Worm (Caenorhabditis elegans) whole organism, dauer: ENCODE data around the gene K12D12.4.

Experiments
- unc-62 ChIP-seq: sonication (generic microtip); optimal IDR thresholded peaks from 2 replicates; lab custom pipeline; 2017; ENCODE audit warnings: missing biosample characterization, missing genetic modification reagents, missing genetic modification characterization

The K12D12.4 gene

DNA sequence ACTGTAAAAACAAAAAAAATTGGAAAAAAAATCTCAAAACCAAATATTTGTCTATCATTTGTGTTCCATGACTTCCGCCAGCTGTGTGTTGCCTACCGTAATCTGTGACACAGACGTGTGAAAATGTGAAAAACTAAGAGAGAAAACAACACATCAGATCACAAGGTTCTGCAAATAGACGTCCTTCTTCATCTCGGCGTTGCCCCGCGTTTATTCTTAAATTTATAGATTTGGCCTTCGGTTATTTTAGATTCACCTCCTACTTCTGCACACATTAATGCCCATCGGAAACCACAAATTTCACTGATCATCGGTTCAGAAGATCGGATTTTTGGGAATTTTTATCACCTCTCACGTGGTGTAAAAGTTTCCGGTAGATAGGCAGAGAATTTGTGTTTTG is 26.4 kb downstream of the K12D12.4 start:
- no peak for TF ChIP-seq unc-62

DNA sequence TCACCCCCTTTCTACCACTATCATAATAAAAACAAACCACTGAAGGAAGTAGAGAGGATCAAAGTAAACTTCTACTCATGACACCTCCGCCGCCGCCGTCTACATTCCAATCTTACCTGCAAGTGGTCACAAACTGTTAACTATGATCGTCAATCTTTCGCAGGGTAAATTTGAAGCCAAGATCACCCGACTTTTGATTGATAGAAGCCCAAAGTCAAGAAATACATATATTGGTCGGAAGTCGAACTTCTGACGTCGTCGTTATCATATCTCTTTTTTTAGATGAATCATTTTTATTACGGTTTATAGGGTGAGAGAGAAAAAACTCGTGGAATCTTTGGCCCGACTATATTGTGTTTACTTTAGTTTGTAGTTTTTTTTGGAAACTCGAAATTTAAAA is 27.2 kb downstream of the K12D12.4 start:
- TF ChIP-seq unc-62: no peak

DNA sequence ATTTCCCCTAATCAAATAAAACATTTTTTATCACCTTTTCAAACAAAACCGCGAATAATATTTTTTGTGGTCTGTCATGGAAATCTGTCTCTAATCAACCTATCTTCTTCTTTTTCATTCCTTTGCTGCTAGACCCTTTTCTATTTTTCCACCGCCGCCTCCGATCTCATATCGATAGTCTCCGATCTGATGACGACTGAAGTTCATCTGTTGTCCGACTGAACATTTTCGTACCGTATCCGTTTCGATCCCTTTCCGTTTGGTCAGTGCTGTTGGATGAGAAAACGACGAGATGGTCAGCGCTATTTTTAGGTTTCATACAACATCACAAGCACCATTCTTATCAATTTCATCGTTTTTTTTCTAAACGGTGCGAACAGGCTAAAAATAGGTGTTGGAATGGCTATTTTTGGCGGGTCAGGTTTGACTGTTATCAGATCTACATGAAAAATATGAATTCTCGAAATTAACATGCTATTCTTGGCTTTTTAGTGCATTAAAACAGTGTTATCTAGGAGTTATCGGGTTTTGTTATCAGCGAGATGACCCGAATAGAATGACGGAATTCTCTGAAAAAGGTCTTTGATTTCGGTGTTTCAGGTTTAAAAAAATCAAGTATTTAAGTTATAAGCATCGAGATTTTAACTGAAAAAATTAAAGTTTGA is 28.9 kb downstream of the K12D12.4 start:
- no peak for TF ChIP-seq unc-62

DNA sequence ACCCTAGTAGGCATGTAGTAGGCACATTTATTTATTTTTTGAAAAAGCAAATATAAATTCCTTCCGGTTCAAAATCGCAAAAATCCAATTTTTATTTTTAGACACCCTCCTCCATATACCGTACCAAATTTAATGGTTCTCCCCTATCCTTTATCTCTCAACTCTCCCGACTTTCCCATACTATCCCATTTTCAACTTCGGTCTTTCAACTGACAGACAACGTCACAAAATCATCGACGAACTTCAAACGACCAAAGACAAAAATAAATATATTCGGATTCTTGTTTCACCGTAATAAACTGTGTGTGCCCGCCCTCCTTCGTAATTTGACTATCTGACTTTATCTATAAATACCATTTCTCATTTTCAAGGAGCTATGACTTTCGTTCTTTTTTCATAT is 30.3 kb downstream of the K12D12.4 start, which contains the start of gene T27D12.6:
Gene T27D12.6 (plus strand): TSS at position 301 of the 400 bp plus-strand sequence.
- no peak for TF ChIP-seq unc-62

DNA sequence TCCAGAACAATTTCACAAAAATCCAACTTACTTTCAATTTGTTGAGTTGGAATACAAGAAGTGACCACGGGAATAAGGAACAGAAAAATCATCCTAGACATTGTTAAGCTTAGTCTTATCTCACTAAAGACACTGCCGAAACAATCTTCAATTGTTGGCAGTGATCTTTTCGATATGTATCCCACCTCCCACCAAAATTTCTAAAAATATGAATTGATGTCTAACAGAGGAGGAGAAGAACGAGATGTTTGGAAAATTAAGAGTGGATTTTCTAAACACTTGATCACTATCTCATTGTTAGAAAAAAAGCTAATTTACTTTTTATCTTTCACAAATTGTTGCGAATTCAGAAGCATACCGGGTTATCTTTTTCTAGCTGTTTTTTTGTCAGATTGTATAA is 33.1 kb downstream of the K12D12.4 start, which contains the start of gene clec-144:
Gene clec-144 (minus strand): TSS at position 101 of the 400 bp plus-strand sequence.
- no peak for TF ChIP-seq unc-62

DNA sequence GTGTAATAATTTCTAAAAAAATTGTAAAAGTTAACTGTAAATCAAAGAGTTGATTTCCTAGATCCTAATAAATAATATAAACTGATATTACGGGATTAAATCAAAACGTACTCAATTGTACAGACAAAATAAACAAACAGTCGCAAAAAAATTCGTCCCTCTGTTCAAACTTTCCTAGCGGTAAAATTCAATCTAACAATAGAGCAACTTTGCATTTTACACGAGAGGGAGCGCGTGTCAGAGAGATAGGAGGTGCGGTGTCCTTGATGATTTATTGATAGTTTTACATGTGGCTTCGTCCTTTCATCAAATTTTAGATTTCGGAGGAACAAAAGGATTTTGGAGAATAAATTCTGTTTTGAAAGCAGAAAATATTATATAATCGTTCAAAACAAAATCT is 34.9 kb downstream of the K12D12.4 start:
- no peak for TF ChIP-seq unc-62

DNA sequence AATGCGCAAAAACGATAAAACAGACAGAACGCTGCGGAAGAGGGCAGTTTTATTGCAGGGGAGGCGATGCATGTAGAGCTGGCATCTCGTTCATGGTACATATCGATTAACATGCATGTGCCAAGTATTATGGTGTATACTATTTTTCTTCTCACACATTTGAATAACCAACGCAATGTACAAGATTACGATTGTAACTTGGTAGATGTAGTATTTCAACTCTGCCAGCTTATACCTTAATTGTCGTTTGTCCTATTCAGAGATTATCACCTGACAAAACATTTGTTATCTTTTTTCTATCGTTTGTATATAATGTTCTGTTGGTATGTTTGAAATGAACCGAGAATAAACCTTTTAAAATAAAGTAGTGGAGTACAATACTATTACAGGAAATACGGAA is 35.6 kb downstream of the K12D12.4 start, which contains the start of gene pes-5:
Gene pes-5 (minus strand): TSS at position 101 of the 400 bp plus-strand sequence.
- no peak for TF ChIP-seq unc-62

DNA sequence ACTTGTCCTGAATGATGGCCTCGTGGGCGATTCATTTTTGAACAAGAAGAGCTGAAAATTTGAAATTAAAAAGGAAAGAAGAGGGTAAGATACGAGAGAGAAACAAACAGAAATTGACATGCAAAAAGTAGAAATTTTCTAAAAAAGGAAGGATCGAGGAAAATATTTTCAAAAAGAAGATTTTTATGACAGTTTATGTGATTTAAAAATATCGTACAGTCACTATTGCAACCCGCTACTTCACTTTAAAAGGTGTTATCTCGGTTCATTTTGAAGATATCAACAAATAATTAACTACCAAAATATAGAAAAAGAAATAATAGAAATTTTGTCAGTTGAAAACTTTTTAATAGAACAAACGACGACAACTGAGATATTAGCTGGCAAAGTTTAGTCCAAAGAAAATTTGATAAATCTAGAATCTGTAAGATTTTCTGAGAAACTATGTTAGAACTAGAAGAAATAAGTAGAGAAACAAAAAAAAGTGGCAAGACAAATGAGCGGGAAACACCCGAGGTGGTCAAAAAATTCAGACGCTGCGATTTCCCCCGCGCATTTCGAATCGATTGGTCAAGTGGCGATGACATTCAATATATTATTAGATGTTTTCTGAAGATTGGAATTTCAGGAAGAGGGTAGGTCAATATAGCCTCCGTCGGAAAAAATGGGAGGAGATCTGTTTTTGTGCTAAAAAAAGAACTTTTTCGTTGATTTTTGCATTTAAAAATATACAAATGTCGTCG is 41.8 kb downstream of the K12D12.4 start, which contains the start of gene Y6D1A.1:
Gene Y6D1A.1 (minus strand): TSS at position 51 of the 743 bp plus-strand sequence.
- no peak for TF ChIP-seq unc-62

DNA sequence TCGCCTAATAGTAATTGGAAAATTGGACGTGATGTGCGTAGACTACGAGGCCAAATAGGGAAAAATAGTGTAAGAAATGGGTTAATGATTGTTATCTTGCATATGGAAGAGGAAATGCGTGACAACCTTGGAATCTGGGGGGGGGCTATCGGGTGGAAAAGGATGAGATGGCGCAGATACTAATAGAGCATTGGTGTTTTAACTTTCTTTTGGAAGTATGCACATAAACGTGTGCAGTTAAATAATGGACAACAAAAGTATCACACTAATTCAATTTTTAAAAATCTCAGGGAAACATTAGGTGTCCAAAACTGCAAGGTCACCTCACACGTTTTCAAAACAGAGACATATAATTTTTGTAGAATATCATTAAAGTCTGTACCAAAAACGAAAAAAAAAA is 45.7 kb downstream of the K12D12.4 start, which contains the start of gene Y6D1A.2:
Gene Y6D1A.2 (minus strand): TSS at position 101 of the 400 bp plus-strand sequence.
- no peak for TF ChIP-seq unc-62

DNA sequence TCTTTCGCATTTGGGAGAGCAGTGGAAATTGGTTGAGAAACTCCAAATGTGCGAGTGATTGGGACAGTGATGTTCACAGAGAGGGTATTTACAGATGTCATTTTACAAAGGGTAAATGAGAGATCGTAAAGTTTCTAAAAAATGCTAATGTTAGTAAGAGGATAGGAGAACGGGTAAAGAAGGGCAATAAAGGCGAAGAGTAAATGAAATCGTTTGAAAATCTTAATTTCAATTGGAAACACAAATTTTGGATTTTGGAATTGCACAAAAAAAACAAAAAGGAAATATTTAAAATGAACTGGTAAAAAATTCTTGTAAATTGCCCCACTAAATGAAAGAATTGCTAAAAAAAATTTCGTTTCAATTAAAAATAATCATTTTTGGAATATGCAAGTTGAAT is 49.1 kb downstream of the K12D12.4 start, which contains the start of gene pap-3:
Gene pap-3 (minus strand): TSS at position 101 of the 400 bp plus-strand sequence.
- no peak for TF ChIP-seq unc-62

DNA sequence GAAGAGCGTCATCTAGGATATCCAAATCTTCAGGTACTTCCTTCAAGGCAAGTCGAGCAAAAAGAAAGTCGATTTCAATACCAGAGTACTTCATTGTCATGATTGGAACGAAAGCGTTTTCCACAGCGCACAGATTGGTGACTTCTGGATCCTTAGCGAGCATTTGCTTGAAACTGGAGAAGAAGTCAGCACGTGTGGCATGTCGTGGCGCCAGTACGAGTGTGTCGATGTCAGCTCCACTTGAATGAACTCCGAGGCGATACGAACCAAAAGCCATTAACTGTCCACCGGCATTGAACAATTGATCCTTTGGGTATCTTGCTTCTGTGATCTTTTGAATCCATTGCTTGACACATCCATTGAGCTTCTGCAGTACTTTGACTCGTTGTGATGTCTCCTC is 49.5 kb downstream of the K12D12.4 start:
- TF ChIP-seq unc-62: no peak

DNA sequence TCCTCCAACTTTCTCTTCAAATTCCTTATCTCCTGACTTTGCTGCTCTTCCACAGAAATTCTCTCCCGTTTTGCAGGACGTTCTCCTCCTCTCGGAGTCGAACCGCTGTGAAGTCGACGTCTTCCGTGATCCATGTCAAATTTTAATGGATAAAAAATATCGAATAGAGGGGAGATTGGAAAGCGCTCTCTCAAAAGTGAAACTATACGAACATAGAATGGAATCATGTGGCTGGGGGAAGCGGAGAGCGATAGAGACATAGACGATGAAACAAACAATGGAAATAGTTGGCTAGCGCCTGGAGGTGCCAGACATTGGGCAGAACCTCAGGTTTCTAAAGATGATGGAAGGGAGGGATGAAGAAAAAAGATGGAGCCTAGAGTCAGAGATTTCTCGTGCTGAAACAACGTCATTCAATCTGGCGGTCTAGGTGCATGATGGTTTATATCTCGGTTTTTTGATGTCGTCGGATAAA is 51.6 kb downstream of the K12D12.4 start, which contains the start of gene F43G6.8:
Gene F43G6.8 (minus strand): TSS at position 198 of the 475 bp plus-strand sequence.
- no peak for TF ChIP-seq unc-62
